Worm (Caenorhabditis elegans) whole organism, late embryonic: ENCODE measurements around the gene stau-1.
A peak's percentile ranks its signal among the peaks of the same experiment; 100 is the strongest.

Experiments
- C08G9.2 ChIP-seq: sonication (generic microtip); optimal IDR thresholded peaks from 2 replicates; lab custom pipeline; 2016; ENCODE audit warnings: mild to moderate bottlenecking, missing genetic modification characterization, moderate library complexity, missing compliant biosample characterization
- C38D4.7 ChIP-seq: fragments of 200-800 bp; sonication (Bioruptor generic); optimal IDR thresholded peaks from 2 replicates; lab custom pipeline; 2018; ENCODE audit warnings: mild to moderate bottlenecking, missing genetic modification characterization, moderate library complexity, missing compliant biosample characterization
- K02D7.2 ChIP-seq: sonication (generic microtip); optimal IDR thresholded peaks from 2 replicates; lab custom pipeline; 2017; ENCODE audit warnings: mild to moderate bottlenecking, missing genetic modification characterization, missing compliant biosample characterization
- T23F11.4 ChIP-seq: fragments of 200-800 bp; sonication (Bioruptor generic); optimal IDR thresholded peaks from 2 replicates; lab custom pipeline; 2018; ENCODE audit warnings: mild to moderate bottlenecking, missing genetic modification characterization, missing compliant biosample characterization
- Y22D7AL.16 ChIP-seq: sonication (generic microtip); optimal IDR thresholded peaks from 2 replicates; lab custom pipeline; 2016; ENCODE audit warnings: missing genetic modification characterization, missing compliant biosample characterization
- ahr-1 ChIP-seq: sonication (generic microtip); optimal IDR thresholded peaks from 2 replicates; lab custom pipeline; 2016; ENCODE audit warnings: missing genetic modification characterization, missing compliant biosample characterization
- ama-1 ChIP-seq: fragments of 150-350 bp; optimal IDR thresholded peaks from 2 replicates; lab custom pipeline; 2014
- ceh-14 ChIP-seq: sonication (generic microtip); optimal IDR thresholded peaks from 2 replicates; lab custom pipeline; 2016; ENCODE audit warnings: missing genotype, missing genetic modification characterization, missing compliant biosample characterization
- ceh-18 ChIP-seq: sonication (generic microtip); optimal IDR thresholded peaks from 2 replicates; lab custom pipeline; 2016; ENCODE audit warnings: missing genetic modification characterization, missing compliant biosample characterization
- ceh-19 ChIP-seq: fragments of 200-800 bp; sonication (Bioruptor generic); optimal IDR thresholded peaks from 2 replicates; lab custom pipeline; 2018; ENCODE audit warnings: mild to moderate bottlenecking, missing genetic modification characterization, missing compliant biosample characterization
- ceh-22 ChIP-seq: sonication (generic microtip); optimal IDR thresholded peaks from 2 replicates; lab custom pipeline; 2017; ENCODE audit warnings: missing biosample characterization, missing genetic modification characterization
- ceh-30 ChIP-seq: fragments of 150-350 bp; optimal IDR thresholded peaks from 2 replicates; lab custom pipeline; 2014; ENCODE audit warnings: missing biosample characterization, missing genetic modification characterization
- ceh-31 ChIP-seq: sonication (generic microtip); optimal IDR thresholded peaks from 2 replicates; lab custom pipeline; 2016; ENCODE audit warnings: missing genetic modification characterization, missing compliant biosample characterization
- ceh-34 ChIP-seq: sonication (generic microtip); optimal IDR thresholded peaks from 2 replicates; lab custom pipeline; 2016; ENCODE audit warnings: mild to moderate bottlenecking, missing genetic modification characterization, missing compliant biosample characterization
- ceh-45 ChIP-seq: fragments of 200-800 bp; sonication (Bioruptor generic); IDR thresholded peaks from 2 replicates; pipeline ENCODE4 v1.3.6; 2022; ENCODE audit warnings: missing genetic modification reagents, missing genetic modification characterization, missing compliant biosample characterization
- ceh-48 ChIP-seq: sonication (generic microtip); optimal IDR thresholded peaks from 2 replicates; lab custom pipeline; 2016; ENCODE audit warnings: missing genetic modification characterization, inconsistent platforms, missing compliant biosample characterization
- ceh-6 ChIP-seq: fragments of 200-800 bp; sonication (Bioruptor generic); optimal IDR thresholded peaks from 2 replicates; lab custom pipeline; 2018; ENCODE audit warnings: mild to moderate bottlenecking, missing genetic modification characterization, missing compliant biosample characterization
- che-1 ChIP-seq: sonication (generic microtip); optimal IDR thresholded peaks from 2 replicates; lab custom pipeline; 2016; ENCODE audit warnings: mild to moderate bottlenecking, missing genetic modification characterization, missing compliant biosample characterization
- dmd-4 ChIP-seq: sonication (generic microtip); optimal IDR thresholded peaks from 2 replicates; lab custom pipeline; 2016; ENCODE audit warnings: borderline replicate concordance, missing genetic modification characterization, missing compliant biosample characterization
- dve-1 ChIP-seq: sonication (generic microtip); optimal IDR thresholded peaks from 2 replicates; lab custom pipeline; 2017; ENCODE audit warnings: antibody characterized with exemption, mild to moderate bottlenecking, missing genetic modification characterization, missing compliant biosample characterization
- elt-2 ChIP-seq: sonication (generic microtip); optimal IDR thresholded peaks from 2 replicates; lab custom pipeline; 2016; ENCODE audit warnings: missing genetic modification reagents, missing genetic modification characterization, missing compliant biosample characterization
- ets-4 ChIP-seq: sonication (generic microtip); optimal IDR thresholded peaks from 2 replicates; lab custom pipeline; 2016; ENCODE audit warnings: missing genetic modification characterization, missing compliant biosample characterization
- fax-1 ChIP-seq: sonication (generic microtip); optimal IDR thresholded peaks from 2 replicates; lab custom pipeline; 2016; ENCODE audit warnings: missing genotype, missing genetic modification characterization, missing compliant biosample characterization
- fkh-10 ChIP-seq: fragments of 150-350 bp; optimal IDR thresholded peaks from 2 replicates; lab custom pipeline; 2014; ENCODE audit warnings: missing biosample characterization, missing genetic modification reagents, missing genetic modification characterization
- fkh-6 ChIP-seq: sonication (generic microtip); optimal IDR thresholded peaks from 2 replicates; lab custom pipeline; 2016; ENCODE audit warnings: missing genetic modification characterization, missing compliant biosample characterization
- gmeb-2 ChIP-seq: sonication (generic microtip); optimal IDR thresholded peaks from 2 replicates; lab custom pipeline; 2016; ENCODE audit warnings: missing genetic modification characterization, inconsistent platforms, missing compliant biosample characterization
- hlh-13 ChIP-seq: fragments of 200-800 bp; sonication (Bioruptor generic); optimal IDR thresholded peaks from 2 replicates; lab custom pipeline; 2018; ENCODE audit warnings: mild to moderate bottlenecking, missing genetic modification characterization, missing compliant biosample characterization
- hlh-15 ChIP-seq: sonication (generic microtip); optimal IDR thresholded peaks from 2 replicates; lab custom pipeline; 2016; ENCODE audit warnings: missing genetic modification characterization, missing compliant biosample characterization
- hlh-6 ChIP-seq: sonication (generic microtip); optimal IDR thresholded peaks from 2 replicates; lab custom pipeline; 2016; ENCODE audit warnings: missing genotype, missing genetic modification characterization, missing compliant biosample characterization
- hlh-8 ChIP-seq: sonication (generic microtip); optimal IDR thresholded peaks from 2 replicates; lab custom pipeline; 2016; ENCODE audit warnings: missing genotype, missing genetic modification characterization, missing compliant biosample characterization
- lim-6 ChIP-seq: sonication (generic microtip); optimal IDR thresholded peaks from 2 replicates; lab custom pipeline; 2016; ENCODE audit warnings: missing genetic modification characterization, missing compliant biosample characterization
- lin-11 ChIP-seq: fragments of 200-800 bp; sonication (Bioruptor generic); optimal IDR thresholded peaks from 2 replicates; lab custom pipeline; 2018; ENCODE audit warnings: mild to moderate bottlenecking, missing genetic modification characterization, missing compliant biosample characterization
- madf-2 ChIP-seq: sonication (generic microtip); optimal IDR thresholded peaks from 2 replicates; lab custom pipeline; 2017; ENCODE audit warnings: missing genetic modification characterization, missing compliant biosample characterization
- nfya-1 ChIP-seq: sonication (generic microtip); optimal IDR thresholded peaks from 2 replicates; lab custom pipeline; 2017; ENCODE audit warnings: missing genetic modification characterization, mild to moderate bottlenecking, missing compliant biosample characterization, antibody characterized with exemption, moderate library complexity
- nhr-11 ChIP-seq: fragments of 150-350 bp; optimal IDR thresholded peaks from 2 replicates; lab custom pipeline; 2014; ENCODE audit warnings: missing biosample characterization, missing genetic modification characterization
- npax-4 ChIP-seq: sonication (generic microtip); optimal IDR thresholded peaks from 2 replicates; lab custom pipeline; 2016; ENCODE audit warnings: missing genetic modification characterization, missing compliant biosample characterization
- odd-2 ChIP-seq: sonication (generic microtip); optimal IDR thresholded peaks from 2 replicates; lab custom pipeline; 2017; ENCODE audit warnings: antibody characterized with exemption, mild to moderate bottlenecking, missing genetic modification characterization, missing compliant biosample characterization
- pat-9 ChIP-seq: fragments of 200-800 bp; sonication (Bioruptor generic); optimal IDR thresholded peaks from 2 replicates; lab custom pipeline; 2018; ENCODE audit warnings: mild to moderate bottlenecking, missing genetic modification characterization, moderate library complexity, missing compliant biosample characterization
- pax-1 ChIP-seq: fragments of 150-350 bp; optimal IDR thresholded peaks from 2 replicates; lab custom pipeline; 2014; ENCODE audit warnings: missing biosample characterization, missing genetic modification characterization
- pha-2 ChIP-seq: sonication (generic microtip); optimal IDR thresholded peaks from 2 replicates; lab custom pipeline; 2017; ENCODE audit warnings: mild to moderate bottlenecking, missing genetic modification characterization, missing compliant biosample characterization
- pha-4 ChIP-seq: fragments of 150-350 bp; optimal IDR thresholded peaks from 2 replicates; lab custom pipeline; 2018; ENCODE audit warnings: missing biosample characterization, missing genetic modification reagents, missing genetic modification characterization
- pros-1 ChIP-seq: fragments of 150-350 bp; optimal IDR thresholded peaks from 2 replicates; lab custom pipeline; 2014; ENCODE audit warnings: missing biosample characterization, missing genetic modification reagents, missing genetic modification characterization
- ref-2 ChIP-seq: sonication (generic microtip); optimal IDR thresholded peaks from 2 replicates; lab custom pipeline; 2016; ENCODE audit warnings: missing genetic modification characterization, missing compliant biosample characterization
- rnt-1 ChIP-seq: sonication (generic microtip); optimal IDR thresholded peaks from 2 replicates; lab custom pipeline; 2016; ENCODE audit warnings: missing genetic modification characterization, missing compliant biosample characterization
- sox-2 ChIP-seq: fragments of 200-800 bp; sonication (Bioruptor generic); IDR thresholded peaks from 2 replicates; pipeline ENCODE4 v1.3.6; 2022; ENCODE audit warnings: missing genetic modification reagents, missing genetic modification characterization, missing compliant biosample characterization
- sox-4 ChIP-seq: sonication (generic microtip); optimal IDR thresholded peaks from 2 replicates; lab custom pipeline; 2017; ENCODE audit warnings: mild to moderate bottlenecking, missing genetic modification characterization, inconsistent platforms, missing compliant biosample characterization
- tbx-2 ChIP-seq: sonication (generic microtip); optimal IDR thresholded peaks from 2 replicates; lab custom pipeline; 2016; ENCODE audit warnings: missing genetic modification characterization, missing compliant biosample characterization
- tbx-7 ChIP-seq: sonication (generic microtip); optimal IDR thresholded peaks from 2 replicates; lab custom pipeline; 2016; ENCODE audit warnings: missing genotype, missing genetic modification characterization, missing compliant biosample characterization
- unc-3 ChIP-seq, 2 experiments: fragments of 200-800 bp in 1 of 2; sonication (Bioruptor generic) in 1 of 2; sonication (generic microtip) in 1 of 2; conservative IDR thresholded peaks in 1 of 2; optimal IDR thresholded peaks in 1 of 2; 2 replicates each; pipeline versions ENCODE4 v1.3.6 to Lab custom; 2016 to 2022; ENCODE audit warnings: missing compliant biosample characterization in 2 of 2, missing genetic modification characterization in 2 of 2, missing genetic modification reagents in 1 of 2
- unc-55 ChIP-seq: sonication (generic microtip); optimal IDR thresholded peaks from 2 replicates; lab custom pipeline; 2017; ENCODE audit warnings: missing biosample characterization, missing genetic modification reagents, missing genetic modification characterization

The stau-1 gene

DNA sequence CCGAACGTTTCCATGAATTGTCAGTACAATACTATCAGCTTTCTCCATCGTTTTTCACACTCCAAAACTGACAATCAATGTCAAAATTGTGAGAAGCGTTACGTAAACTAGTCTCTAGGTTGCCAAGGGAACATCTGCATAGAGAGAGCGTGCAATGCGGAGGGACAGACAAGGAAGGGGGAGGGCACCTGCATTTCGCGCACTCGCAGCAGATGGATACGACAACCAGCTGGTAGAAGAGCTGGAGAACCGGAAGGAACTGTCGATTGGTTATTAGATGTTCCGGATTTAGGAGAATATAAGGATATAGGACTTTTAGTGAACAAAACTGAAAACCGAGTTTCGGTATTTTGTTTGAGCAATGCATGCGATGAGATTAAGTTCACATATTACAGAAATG is 33.9 kb upstream of the stau-1 start, which contains the start of gene mksr-1:
Gene mksr-1 (minus strand): TSS at position 144 of the 400 bp plus-strand sequence.
- no peak for TF ChIP-seq pha-4 (tag; lab: Kevin White, UChicago)
- TF ChIP-seq tbx-2 (tag; lab: Kevin White, UChicago): no peak
- no peak for TF ChIP-seq unc-55
- TF ChIP-seq odd-2 (tag; lab: Kevin White, UChicago): no peak
- no peak for TF ChIP-seq pha-2
- TF ChIP-seq lin-11: no peak
- TF ChIP-seq ceh-30 (tag; lab: Kevin White, UChicago): no peak
- no peak for TF ChIP-seq ref-2 (tag; lab: Kevin White, UChicago)
- TF ChIP-seq sox-2: no peak
- no peak for TF ChIP-seq ceh-6 (GFP tag; lab: Kevin White, UChicago)
- no peak for TF ChIP-seq ceh-22 (tag; lab: Kevin White, UChicago)
- TF ChIP-seq ceh-18 (tag; lab: Kevin White, UChicago): no peak
- no peak for TF ChIP-seq ceh-19 (GFP tag; lab: Kevin White, UChicago)
- TF ChIP-seq pat-9 (tag; lab: Kevin White, UChicago): no peak
- no peak for TF ChIP-seq ahr-1 (tag; lab: Kevin White, UChicago)
- TF ChIP-seq pros-1 (tag; lab: Kevin White, UChicago): no peak
- TF ChIP-seq elt-2 (tag; lab: Kevin White, UChicago): no peak
- no peak for TF ChIP-seq hlh-6

DNA sequence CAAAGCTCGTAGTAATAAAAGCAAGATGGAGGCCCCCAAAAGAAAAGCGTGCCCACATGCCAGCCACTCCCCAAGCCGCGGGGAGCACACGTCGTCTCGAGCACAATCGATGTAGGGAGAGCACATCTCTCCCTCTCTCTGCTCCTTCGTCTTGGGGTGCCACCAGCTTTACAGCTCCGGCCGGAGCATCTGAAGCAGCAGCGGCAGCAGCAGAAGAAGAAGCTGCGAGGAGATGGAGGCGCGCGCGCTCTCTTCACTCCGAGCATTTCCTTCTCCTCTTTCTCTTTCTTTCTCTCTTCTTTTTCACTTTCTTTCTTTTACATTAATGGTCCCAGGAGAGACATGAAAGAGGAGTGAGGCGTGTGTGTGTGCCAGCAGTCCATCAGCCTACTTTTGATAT is 29.0 kb upstream of the stau-1 start:
- TF ChIP-seq ets-4: no peak
- no peak for TF ChIP-seq sox-2
- TF ChIP-seq sox-4 (tag; lab: Kevin White, UChicago): peak; percentile 4
- TF ChIP-seq fkh-6: peak; percentile 10
- no peak for TF ChIP-seq hlh-15
- peak; percentile 71 for TF ChIP-seq ceh-34 (tag; lab: Kevin White, UChicago)
- no peak for TF ChIP-seq T23F11.4
- no peak for TF ChIP-seq ahr-1 (tag; lab: Kevin White, UChicago)
- TF ChIP-seq rnt-1 (tag; lab: Kevin White, UChicago): peak; percentile 74
- TF ChIP-seq ceh-31: peak; percentile 77
- TF ChIP-seq ceh-18 (tag; lab: Kevin White, UChicago): peak; percentile 80
- TF ChIP-seq K02D7.2 (tag; lab: Kevin White, UChicago): no peak
- TF ChIP-seq ama-1 (lab: Kevin White, UChicago): no peak
- TF ChIP-seq C38D4.7 (GFP tag; lab: Kevin White, UChicago): no peak
- no peak for TF ChIP-seq nhr-11
- TF ChIP-seq hlh-8 (tag; lab: Kevin White, UChicago): peak; percentile 71
- TF ChIP-seq dve-1 (tag; lab: Kevin White, UChicago): no peak
- no peak for TF ChIP-seq che-1 (tag; lab: Kevin White, UChicago)
- no peak for TF ChIP-seq tbx-7 (tag; lab: Kevin White, UChicago)
- no peak for TF ChIP-seq npax-4
- TF ChIP-seq fax-1 (tag; lab: Kevin White, UChicago): no peak
- no peak for TF ChIP-seq ref-2 (tag; lab: Kevin White, UChicago)
- peak; percentile 93 for TF ChIP-seq lim-6
- TF ChIP-seq tbx-2 (tag; lab: Kevin White, UChicago): peak; percentile 61
- TF ChIP-seq hlh-6: no peak
- TF ChIP-seq pax-1 (tag; lab: Kevin White, UChicago): no peak
- no peak for TF ChIP-seq lin-11
- TF ChIP-seq madf-2 (tag; lab: Kevin White, UChicago): no peak
- no peak for TF ChIP-seq fkh-10
- TF ChIP-seq Y22D7AL.16 (tag; lab: Kevin White, UChicago): no peak
- no peak for TF ChIP-seq hlh-13 (GFP tag; lab: Kevin White, UChicago)
- no peak for TF ChIP-seq pha-2
- TF ChIP-seq ceh-6 (GFP tag; lab: Kevin White, UChicago): no peak
- TF ChIP-seq ceh-48 (tag; lab: Kevin White, UChicago): peak; percentile 30
- TF ChIP-seq unc-3 (GFP tag; conservative IDR thresholded peaks at IDR 0.05; lab: Robert Waterston, UW): 0 out of 2 replicates have a peak, but pooled peaks have one; percentile 5
- peak; percentile 61 for TF ChIP-seq unc-3 (tag; optimal IDR thresholded peaks at IDR 0.05; lab: Kevin White, UChicago)
- no peak for TF ChIP-seq ceh-45 (GFP tag; lab: Robert Waterston, UW)
- TF ChIP-seq unc-55: peak; percentile 58
- TF ChIP-seq dmd-4: no peak
- TF ChIP-seq C08G9.2 (tag; lab: Kevin White, UChicago): peak; percentile 38
- no peak for TF ChIP-seq gmeb-2 (tag; lab: Kevin White, UChicago)
- TF ChIP-seq ceh-22 (tag; lab: Kevin White, UChicago): no peak
- peak; percentile 48 for TF ChIP-seq ceh-14 (tag; lab: Kevin White, UChicago)
- TF ChIP-seq nfya-1 (tag; lab: Kevin White, UChicago): peak; percentile 79
